Fruit fly (Drosophila melanogaster) whole organism, pupa: ENCODE measurements around the gene kar.

Experiments used
- CG10348 ChIP-seq: fragments of 200-800 bp; sonication (Bioruptor generic); IDR thresholded peaks from 2 replicates; pipeline ENCODE4 v1.3.6; 2022; ENCODE audit warnings: missing biosample characterization, missing genetic modification characterization
- CG12605 ChIP-seq: fragments of 200-800 bp; sonication (Bioruptor generic); IDR thresholded peaks from 2 replicates; pipeline ENCODE4 v1.3.6; 2022; ENCODE audit warnings: missing biosample characterization, missing genetic modification characterization
- CG13204 ChIP-seq: fragments of 200-800 bp; sonication (Bioruptor generic); optimal IDR thresholded peaks from 2 replicates; lab custom pipeline; 2018; ENCODE audit warnings: missing biosample characterization, mild to moderate bottlenecking, missing genetic modification characterization, moderate library complexity
- CG14655 ChIP-seq: fragments of 200-800 bp; sonication (Bioruptor generic); optimal IDR thresholded peaks from 3 replicates; lab custom pipeline; 2017; ENCODE audit warnings: mild to moderate bottlenecking, missing biosample characterization, missing genetic modification reagents, missing genetic modification characterization
- CG15710 ChIP-seq: fragments of 200-800 bp; sonication (Bioruptor generic); optimal IDR thresholded peaks from 2 replicates; lab custom pipeline; 2018; ENCODE audit warnings: missing biosample characterization, mild to moderate bottlenecking, missing genetic modification characterization, moderate library complexity
- CG17806 ChIP-seq: fragments of 200-800 bp; sonication (Bioruptor generic); optimal IDR thresholded peaks from 2 replicates; lab custom pipeline; 2018; ENCODE audit warnings: missing biosample characterization, mild to moderate bottlenecking, missing genetic modification characterization, moderate library complexity
- CG32121 ChIP-seq: fragments of 200-800 bp; sonication (Bioruptor generic); IDR thresholded peaks from 2 replicates; pipeline ENCODE4 v1.3.6; 2022; ENCODE audit warnings: missing biosample characterization, missing genetic modification characterization
- CG34367 ChIP-seq: fragments of 200-800 bp; sonication (Bioruptor generic); optimal IDR thresholded peaks from 2 replicates; lab custom pipeline; 2018; ENCODE audit warnings: missing biosample characterization, mild to moderate bottlenecking, missing genetic modification characterization
- CG4496 ChIP-seq: fragments of 200-800 bp; sonication (Bioruptor generic); IDR thresholded peaks from 3 replicates; pipeline ENCODE4 v1.3.6; 2022; ENCODE audit warnings: missing biosample characterization, missing genetic modification characterization
- CG8159 ChIP-seq: fragments of 200-800 bp; sonication (Bioruptor generic); optimal IDR thresholded peaks from 3 replicates; lab custom pipeline; 2018; ENCODE audit warnings: missing biosample characterization, mild to moderate bottlenecking, missing genetic modification characterization, moderate library complexity
- CG8301 ChIP-seq: fragments of 200-800 bp; sonication (Bioruptor generic); optimal IDR thresholded peaks from 2 replicates; lab custom pipeline; 2018; ENCODE audit warnings: missing biosample characterization, mild to moderate bottlenecking, missing genetic modification characterization
- CG9948 ChIP-seq: fragments of 200-800 bp; sonication (Bioruptor generic); optimal IDR thresholded peaks from 2 replicates; lab custom pipeline; 2018; ENCODE audit warnings: missing biosample characterization, mild to moderate bottlenecking, missing genetic modification characterization, moderate library complexity
- D1 ChIP-seq: fragments of 200-800 bp; sonication (Bioruptor generic); optimal IDR thresholded peaks from 2 replicates; lab custom pipeline; 2018; ENCODE audit warnings: missing biosample characterization, mild to moderate bottlenecking, missing genetic modification characterization, moderate library complexity
- EcR ChIP-seq: fragments of 200-800 bp; sonication (Bioruptor generic); optimal IDR thresholded peaks from 3 replicates; lab custom pipeline; 2019; ENCODE audit warnings: missing biosample characterization, missing genetic modification characterization, mild to moderate bottlenecking, moderate library complexity, missing genetic modification reagents
- Ets98B ChIP-seq: fragments of 200-800 bp; sonication (Bioruptor generic); IDR thresholded peaks from 2 replicates; pipeline ENCODE4 v1.3.6; 2022; ENCODE audit warnings: missing biosample characterization, missing genetic modification characterization
- Pif1A ChIP-seq: fragments of 200-800 bp; sonication (Bioruptor generic); optimal IDR thresholded peaks from 3 replicates; lab custom pipeline; 2016; ENCODE audit warnings: missing biosample characterization, missing genetic modification characterization
- Pif1B ChIP-seq: fragments of 200-800 bp; sonication (Bioruptor generic); optimal IDR thresholded peaks from 3 replicates; lab custom pipeline; 2016; ENCODE audit warnings: missing biosample characterization, missing genetic modification characterization
- Snoo ChIP-seq: fragments of 200-800 bp; sonication (Bioruptor generic); optimal IDR thresholded peaks from 3 replicates; lab custom pipeline; 2017; ENCODE audit warnings: missing biosample characterization, mild to moderate bottlenecking, missing genetic modification characterization, inconsistent platforms
- fd96Ca ChIP-seq: fragments of 200-800 bp; sonication (Bioruptor generic); IDR thresholded peaks from 3 replicates; pipeline ENCODE4 v1.3.6; 2022; ENCODE audit warnings: missing biosample characterization, missing genetic modification characterization
- gl ChIP-seq: fragments of 200-800 bp; sonication (Bioruptor generic); optimal IDR thresholded peaks from 2 replicates; lab custom pipeline; 2018; ENCODE audit warnings: missing biosample characterization, mild to moderate bottlenecking, missing genetic modification characterization
- rn ChIP-seq: fragments of 200-800 bp; sonication (Bioruptor generic); IDR thresholded peaks from 2 replicates; pipeline ENCODE4 v1.3.6; 2022; ENCODE audit warnings: missing biosample characterization, missing genetic modification characterization

kar gene

DNA sequence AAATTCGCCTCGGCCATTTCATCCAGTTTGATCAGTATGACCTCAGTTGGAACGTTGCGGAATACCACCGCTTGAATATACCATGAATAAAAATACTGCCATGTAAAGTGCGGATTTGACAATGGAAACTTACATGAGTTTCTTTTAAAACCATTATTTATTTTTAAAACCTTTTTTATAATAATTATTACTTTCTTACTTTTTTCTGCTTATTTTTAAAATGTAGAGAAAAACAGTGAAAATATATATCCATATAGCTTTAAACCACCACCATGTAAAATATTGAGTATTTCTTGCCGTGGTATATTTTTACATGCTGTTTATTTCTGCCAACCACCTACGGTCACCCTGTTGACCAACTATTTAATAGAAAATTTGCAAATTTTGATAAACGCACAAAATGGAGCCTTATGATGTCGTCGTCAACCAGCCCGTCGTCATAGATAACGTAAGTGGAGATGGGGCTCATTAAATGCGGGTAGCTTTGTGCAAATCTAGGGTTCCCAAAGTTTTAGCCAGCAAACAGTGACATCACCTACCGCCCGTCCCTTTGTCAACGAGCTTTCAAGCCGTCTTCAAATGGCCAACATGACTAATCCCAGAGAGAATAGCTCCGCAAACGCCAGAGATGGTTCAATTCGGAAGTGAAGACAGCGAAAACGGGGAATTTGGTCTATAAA, 2.4 kb upstream of the kar start, which contains the start of gene Arp1:
TSS of gene Arp1 (plus strand) at position 322 of the 680 bp plus-strand sequence.
- TF ChIP-seq CG17806 (tag; lab: Kevin White, UChicago) (no peak), CG32121 (GFP tag; lab: Robert Waterston, UW) (no peak), CG12605 (GFP tag; lab: Robert Waterston, UW) (no peak), Pif1B (GFP tag; lab: Kevin White, UChicago) (no peak), CG14655 (no peak), Snoo (no peak)

DNA sequence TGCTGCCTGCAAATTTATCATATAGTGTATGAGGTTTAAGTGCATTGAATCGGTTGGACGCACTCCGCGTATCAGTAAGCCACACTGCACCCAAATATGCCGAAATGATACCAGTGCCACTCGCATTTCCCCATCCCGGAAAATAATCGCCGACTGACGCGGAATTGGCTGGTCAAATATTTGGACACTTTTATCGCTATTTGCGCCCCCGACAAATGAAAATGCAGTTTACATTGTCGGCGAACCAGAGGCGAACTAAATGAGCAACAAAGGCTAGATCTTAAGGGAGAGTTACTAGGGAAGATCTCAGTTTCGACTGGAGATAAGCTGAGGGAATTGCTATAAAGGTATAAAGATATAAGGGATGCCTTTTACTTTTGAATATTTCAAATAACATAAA, 1.1 kb downstream of the kar start:
- TF ChIP-seq CG12605 (GFP tag; lab: Robert Waterston, UW), result no peak
- no peak for TF ChIP-seq CG32121 (GFP tag; lab: Robert Waterston, UW)
- TF ChIP-seq Snoo, result no peak
- TF ChIP-seq fd96Ca (GFP tag; lab: Robert Waterston, UW), result no peak
- TF ChIP-seq CG8159, result no peak
- no peak for TF ChIP-seq CG34367 (tag; lab: Kevin White, UChicago)
- TF ChIP-seq CG17806 (tag; lab: Kevin White, UChicago), result no peak
- TF ChIP-seq CG15710 (tag; lab: Kevin White, UChicago), result no peak
- TF ChIP-seq CG13204 (GFP tag; lab: Kevin White, UChicago), result no peak
- no peak for TF ChIP-seq D1
- TF ChIP-seq gl (tag; lab: Kevin White, UChicago), result no peak
- no peak for TF ChIP-seq Pif1A (GFP tag; lab: Kevin White, UChicago)

DNA sequence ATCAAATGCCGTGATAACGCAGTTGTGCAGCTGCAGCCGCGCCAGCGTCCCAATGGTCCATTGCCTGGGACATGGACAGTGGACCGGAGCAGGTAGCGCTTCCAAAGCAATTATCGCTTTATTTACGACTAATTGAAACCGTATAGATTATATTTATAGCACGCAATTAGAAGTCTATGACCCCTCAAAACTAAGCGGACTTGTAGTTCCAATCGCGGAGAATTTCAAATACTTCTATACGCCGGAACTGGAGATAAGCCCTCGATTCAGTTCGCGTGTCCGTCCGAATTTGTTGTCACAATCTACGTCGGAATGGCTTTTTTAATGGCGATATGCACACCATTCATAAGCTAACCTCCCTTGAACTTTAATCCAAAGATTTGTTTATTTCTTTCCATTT, 3.9 kb downstream of the kar start:
- TF ChIP-seq CG32121 (GFP tag; lab: Robert Waterston, UW) (no peak), EcR (GFP tag; lab: Kevin White, UChicago) (no peak), Ets98B (no peak), CG15710 (tag; lab: Kevin White, UChicago) (no peak), CG34367 (tag; lab: Kevin White, UChicago) (no peak), CG8301 (no peak), CG9948 (tag; lab: Kevin White, UChicago) (no peak), Snoo (no peak), CG12605 (GFP tag; lab: Robert Waterston, UW) (no peak), D1 (no peak), CG17806 (tag; lab: Kevin White, UChicago) (no peak), CG13204 (GFP tag; lab: Kevin White, UChicago) (no peak), CG10348 (no peak), Pif1A (GFP tag; lab: Kevin White, UChicago) (no peak), CG14655 (no peak), gl (tag; lab: Kevin White, UChicago) (no peak), CG4496 (GFP tag; lab: Robert Waterston, UW) (no peak), rn (GFP tag; lab: Robert Waterston, UW) (no peak)
- TF ChIP-seq, all 21 proteins: peak for 0

DNA sequence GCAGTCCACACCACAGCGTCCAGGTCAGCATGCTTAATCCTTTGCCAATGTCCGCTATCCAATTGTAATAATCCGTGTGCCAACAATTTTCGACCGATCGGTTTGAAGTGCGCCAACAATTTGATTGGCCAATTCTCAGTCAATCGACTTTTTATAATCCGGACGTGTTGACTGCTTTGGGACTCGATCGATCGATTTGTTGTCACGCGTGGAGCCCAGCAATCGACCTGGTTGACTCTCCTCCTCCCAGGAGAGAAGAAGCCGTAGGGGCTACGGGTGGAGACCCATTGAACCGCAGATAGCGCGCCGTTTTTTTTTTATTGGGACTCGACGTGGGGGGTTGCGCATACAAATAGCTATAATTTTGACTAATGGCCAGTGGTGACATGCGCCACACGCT, 7.9 kb downstream of the kar start, which contains the start of gene Cyp313a4:
TSS of gene Cyp313a4 (minus strand) at position 101 of the 400 bp plus-strand sequence.
- TF ChIP-seq CG32121 (GFP tag; lab: Robert Waterston, UW) (no peak), CG17806 (tag; lab: Kevin White, UChicago) (no peak), CG14655 (no peak), CG13204 (GFP tag; lab: Kevin White, UChicago) (no peak), CG4496 (GFP tag; lab: Robert Waterston, UW) (no peak)

DNA sequence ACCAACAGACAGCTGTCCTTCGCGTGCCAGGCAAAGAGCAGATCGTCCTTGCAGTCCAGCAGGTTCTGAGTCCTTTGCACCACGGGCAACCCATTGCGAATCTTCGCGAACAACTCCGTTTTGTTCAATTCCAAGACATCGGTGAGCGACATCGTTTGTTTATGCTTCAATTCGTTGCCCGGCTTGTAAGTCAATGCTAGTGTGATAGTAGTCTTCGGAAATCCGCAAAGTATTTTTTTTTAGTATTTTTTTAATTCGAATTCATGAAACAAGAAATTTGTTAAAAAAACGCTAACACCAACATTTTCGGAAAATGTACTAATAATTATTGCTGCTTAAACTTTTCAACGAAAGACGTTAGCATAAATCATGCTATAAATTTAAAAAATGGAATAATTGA, 10.3 kb downstream of the kar start, which contains the start of gene mbo:
TSS of gene mbo (minus strand) at position 203 of the 400 bp plus-strand sequence.
- TF ChIP-seq CG17806 (tag; lab: Kevin White, UChicago) (no peak), CG15710 (tag; lab: Kevin White, UChicago) (no peak), D1 (no peak), CG9948 (tag; lab: Kevin White, UChicago) (no peak), CG4496 (GFP tag; lab: Robert Waterston, UW) (no peak)

DNA sequence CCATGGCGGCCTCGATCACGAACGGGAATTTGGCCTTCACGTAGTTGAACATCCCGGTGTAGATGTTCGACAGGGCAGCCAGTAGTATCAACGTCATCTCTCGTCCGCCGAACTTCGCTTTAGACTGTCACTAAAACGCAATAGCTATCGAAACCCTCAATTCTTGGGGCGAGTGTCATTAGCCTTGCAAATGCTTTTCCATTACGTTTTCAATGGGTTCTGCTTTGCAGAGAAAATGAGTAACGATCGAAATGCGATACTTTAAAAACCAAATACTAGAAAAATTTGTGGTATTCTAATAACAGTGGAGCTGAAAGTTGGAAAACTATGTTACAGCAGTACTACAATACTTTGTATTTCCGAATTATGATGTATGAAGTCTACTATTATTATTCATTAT, 13.0 kb downstream of the kar start, which contains the start of gene CG43630:
TSS of gene CG43630 (minus strand) at position 101 of the 400 bp plus-strand sequence.
- TF ChIP-seq Ets98B (no peak), CG9948 (tag; lab: Kevin White, UChicago) (no peak), CG4496 (GFP tag; lab: Robert Waterston, UW) (no peak), CG8159 (no peak), CG34367 (tag; lab: Kevin White, UChicago) (no peak), CG32121 (GFP tag; lab: Robert Waterston, UW) (no peak), CG8301 (no peak), CG12605 (GFP tag; lab: Robert Waterston, UW) (no peak), Snoo (no peak), CG13204 (GFP tag; lab: Kevin White, UChicago) (no peak), CG10348 (no peak), Pif1B (GFP tag; lab: Kevin White, UChicago) (no peak)
